Worm (Caenorhabditis elegans) whole organism, L4/young adult: ENCODE results near the gene got-2.2.

Experiments
- W03F9.2 ChIP-seq: fragments of 150-350 bp; optimal IDR thresholded peaks from 2 replicates; lab custom pipeline; 2014; ENCODE audit warnings: missing biosample characterization, missing genetic modification characterization
- him-1 ChIP-seq: sonication (generic microtip); optimal IDR thresholded peaks from 2 replicates; lab custom pipeline; 2016; ENCODE audit warnings: missing genotype, missing genetic modification reagents, missing genetic modification characterization, missing compliant biosample characterization

- TF ChIP-seq W03F9.2 (tag; lab: Kevin White, UChicago) (no peak), him-1 (tag; lab: Kevin White, UChicago) (no peak)
These were observed 22.5 kb downstream of the got-2.2 start, which contains the start of gene W05H9.4 for ce11 chrX:6263194-6263698.
